Worm (Caenorhabditis elegans): Measurements from ENCODE around the gene Y37E11AL.2.
A peak's percentile ranks its signal among the peaks of the same experiment; 100 is the strongest.

Gene Y37E11AL.2

ce11 chrIV:3710737-3711136 lies 12.4 kb downstream of the Y37E11AL.2 start:
- no peak for TF ChIP-seq nhr-84 (tag; optimal IDR thresholded peaks at IDR 0.05)
- TF ChIP-seq ztf-4 (tag; optimal IDR thresholded peaks at IDR 0.05) = no peak
- TF ChIP-seq C34B4.2 (tag; optimal IDR thresholded peaks at IDR 0.05) = no peak
- TF ChIP-seq nhr-77 (tag; optimal IDR thresholded peaks at IDR 0.05) = no peak
- TF ChIP-seq lin-15B (tag; optimal IDR thresholded peaks at IDR 0.05) = no peak
- TF ChIP-seq unc-130 (tag; optimal IDR thresholded peaks at IDR 0.05) = no peak
- no peak for TF ChIP-seq egl-27 (tag; optimal IDR thresholded peaks at IDR 0.05)
- no peak for TF ChIP-seq hlh-17 (GFP tag; optimal IDR thresholded peaks at IDR 0.05; ENCODE audit: borderline replicate concordance)
- no peak for TF ChIP-seq efl-3 (GFP tag; optimal IDR thresholded peaks at IDR 0.05)
- TF ChIP-seq zag-1 (tag; optimal IDR thresholded peaks at IDR 0.05) = no peak
- no peak for TF ChIP-seq nhr-47 (tag; optimal IDR thresholded peaks at IDR 0.05)
- TF ChIP-seq mef-2 (tag; optimal IDR thresholded peaks at IDR 0.05) = no peak
- TF ChIP-seq aha-1 (tag; optimal IDR thresholded peaks at IDR 0.05) = no peak
- no peak for TF ChIP-seq ceh-88 (GFP tag; IDR thresholded peaks at IDR 0.05)
- TF ChIP-seq hlh-4 (tag; optimal IDR thresholded peaks at IDR 0.05) = no peak
- TF ChIP-seq lin-39 (tag; optimal IDR thresholded peaks at IDR 0.05) = no peak
- no peak for TF ChIP-seq pqm-1 (tag; optimal IDR thresholded peaks at IDR 0.05)
- no peak for TF ChIP-seq nhr-76 (tag; optimal IDR thresholded peaks at IDR 0.05)
- no peak for TF ChIP-seq nhr-71 (tag; optimal IDR thresholded peaks at IDR 0.05)
- no peak for TF ChIP-seq grh-1 (GFP tag; IDR thresholded peaks at IDR 0.05)

DNA sequence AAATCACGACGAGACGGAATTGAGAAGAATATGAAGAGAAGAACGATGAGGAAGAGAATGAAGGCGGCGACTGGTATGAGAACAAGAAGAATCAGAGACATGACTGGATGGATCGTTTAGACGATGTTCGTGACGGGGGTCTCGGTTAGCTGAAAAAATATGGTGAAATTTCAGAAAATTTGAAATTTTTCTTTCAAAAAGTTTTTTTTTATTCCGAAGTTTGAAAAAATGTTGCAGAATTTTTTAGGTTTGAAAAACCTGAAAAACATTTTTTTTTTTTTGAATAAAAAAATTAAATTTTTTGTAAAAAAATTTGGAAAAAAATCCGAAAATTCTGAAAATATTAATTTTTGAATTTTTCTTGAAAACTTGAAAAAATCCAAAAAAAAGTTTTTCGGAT lies 20.8 kb downstream of the Y37E11AL.2 start, which contains the start of gene Y37E11AM.3:
Gene Y37E11AM.3, minus strand, starts transcription at position 101 of the 400 bp plus-strand sequence.
- no peak for TF ChIP-seq nhr-237 (tag; optimal IDR thresholded peaks at IDR 0.05)
- TF ChIP-seq ces-1 (GFP tag; optimal IDR thresholded peaks at IDR 0.05) = no peak
- no peak for TF ChIP-seq sup-37 (GFP tag; optimal IDR thresholded peaks at IDR 0.05)
- no peak for TF ChIP-seq mab-9 (GFP tag; IDR thresholded peaks at IDR 0.05)
- TF ChIP-seq ceh-8 (GFP tag; optimal IDR thresholded peaks at IDR 0.05) = no peak
- TF ChIP-seq lsy-2 (tag; optimal IDR thresholded peaks at IDR 0.05) = no peak
- no peak for TF ChIP-seq nhr-85 (tag)
- no peak for TF ChIP-seq jun-1 (tag; optimal IDR thresholded peaks at IDR 0.05)

ce11 chrIV:3720644-3721043 lies 22.3 kb downstream of the Y37E11AL.2 start:
- no peak for TF ChIP-seq elt-3 (tag; optimal IDR thresholded peaks at IDR 0.05)

DNA sequence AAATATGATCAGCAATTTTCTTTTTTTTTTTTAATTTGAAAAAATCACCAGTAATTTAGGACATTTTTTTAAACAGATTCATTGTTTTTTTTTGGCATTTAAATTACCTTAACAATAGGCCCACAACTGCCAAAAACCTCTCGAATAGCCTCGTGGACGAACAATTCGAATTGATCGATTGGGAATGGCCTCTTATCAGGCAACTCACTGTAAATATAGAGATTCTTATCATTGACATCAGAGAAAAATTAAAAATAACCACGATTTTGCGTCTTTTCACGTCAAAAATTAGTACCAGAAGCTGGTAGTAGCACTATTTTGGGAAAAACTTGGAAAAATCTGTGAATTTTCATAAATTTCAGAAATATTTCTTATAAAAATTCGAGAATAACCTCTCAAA lies 23.7 kb downstream of the Y37E11AL.2 start:
- peak; percentile 2 for TF ChIP-seq elt-2 (tag; optimal IDR thresholded peaks at IDR 0.05)
- no peak for TF ChIP-seq efl-3 (GFP tag; optimal IDR thresholded peaks at IDR 0.05)
- no peak for TF ChIP-seq sptf-1 (tag; optimal IDR thresholded peaks at IDR 0.05)

ce11 chrIV:3722690-3723089 lies 24.4 kb downstream of the Y37E11AL.2 start, which contains the start of gene Y37E11AM.4:
Y37E11AM.4 (minus strand) TSS chrIV:3722790.
- TF ChIP-seq zip-4 (GFP tag; optimal IDR thresholded peaks at IDR 0.05) (no peak), nhr-84 (tag; optimal IDR thresholded peaks at IDR 0.05) (no peak)

- TF ChIP-seq tlp-1 (tag; optimal IDR thresholded peaks at IDR 0.05) (no peak), ztf-4 (tag; optimal IDR thresholded peaks at IDR 0.05) (no peak), hlh-17 (GFP tag; optimal IDR thresholded peaks at IDR 0.05; ENCODE audit: borderline replicate concordance) (no peak), Y116A8C.19 (tag; optimal IDR thresholded peaks at IDR 0.05; ENCODE audit: borderline replicate concordance) (no peak), dsc-1 (tag; optimal IDR thresholded peaks at IDR 0.05) (no peak), mep-1 (tag; optimal IDR thresholded peaks at IDR 0.05) (no peak), nhr-47 (tag; optimal IDR thresholded peaks at IDR 0.05) (no peak), grh-1 (GFP tag; IDR thresholded peaks at IDR 0.05) (no peak), mef-2 (tag; optimal IDR thresholded peaks at IDR 0.05) (no peak), nhr-12 (tag; optimal IDR thresholded peaks at IDR 0.05) (no peak), aha-1 (tag; optimal IDR thresholded peaks at IDR 0.05) (no peak), nhr-85 (tag) (no peak)
These were observed 27.1 kb downstream of the Y37E11AL.2 start, which contains the start of gene Y37E11AM.2 for ce11 chrIV:3725361-3725760. Y37E11AM.2 (minus strand) TSS chrIV:3725461.
